Worm (Caenorhabditis elegans): Measurements from ENCODE around the gene F55G1.1.
A peak's percentile ranks its signal among the peaks of the same experiment; 100 is the strongest.

F55G1.1 gene

DNA sequence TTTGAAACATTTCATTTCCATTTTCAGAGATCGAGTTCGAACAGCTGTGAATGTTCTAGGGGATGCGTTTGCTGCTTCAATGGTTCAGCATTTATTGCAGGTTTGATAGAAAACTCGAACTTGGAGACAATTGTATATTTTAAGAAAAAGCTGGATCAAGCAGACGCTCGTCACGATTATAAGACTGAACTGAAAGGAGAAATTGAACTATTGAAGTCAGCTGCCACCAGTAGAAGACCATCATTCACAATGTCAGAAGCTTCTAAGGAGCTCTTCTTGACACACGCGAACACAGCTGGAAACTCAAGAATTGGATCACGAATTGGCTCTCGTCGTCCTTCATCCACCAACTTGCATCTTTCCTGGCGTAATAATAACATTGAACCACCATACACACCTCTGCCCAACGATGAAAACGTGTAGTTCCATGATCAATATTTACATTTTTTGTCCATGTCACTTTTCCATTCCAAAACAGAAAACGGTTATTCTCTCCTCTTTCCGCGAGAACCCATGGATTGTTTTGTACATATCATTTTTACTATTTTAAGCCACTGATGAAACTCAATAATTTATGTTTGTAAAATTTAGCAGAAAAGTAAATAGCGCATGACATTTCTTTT lies 14.4 kb downstream of the F55G1.1 start (continued):
- TF ChIP-seq ztf-18 (tag; optimal IDR thresholded peaks at IDR 0.05) (no peak), F33H1.4 (GFP tag; IDR thresholded peaks at IDR 0.05) (peak; percentile 20; the same call in 1 of the 2 replicates), aptf-2 (GFP tag; conservative IDR thresholded peaks at IDR 0.05) (no peak), lsl-1 (GFP tag; optimal IDR thresholded peaks at IDR 0.05) (peak; percentile 11), B0019.2 (GFP tag; conservative IDR thresholded peaks at IDR 0.05) (no peak), lin-40 (tag; optimal IDR thresholded peaks at IDR 0.05) (peak; percentile 35), fkh-3 (tag; optimal IDR thresholded peaks at IDR 0.05) (no peak), ceh-58 (GFP tag; IDR thresholded peaks at IDR 0.05) (no peak), lsy-27 (tag; optimal IDR thresholded peaks at IDR 0.05; ENCODE audit: borderline replicate concordance, insufficient read depth) (no peak), hmg-1.2 (GFP tag; IDR thresholded peaks at IDR 0.05) (peak; percentile 50), dpl-1 (GFP tag; optimal IDR thresholded peaks at IDR 0.05) (no peak), F39B2.1 (GFP tag; IDR thresholded peaks at IDR 0.05) (0 out of 2 replicates have a peak, but pooled peaks have one; percentile 40), snpc-4 (GFP tag; optimal IDR thresholded peaks at IDR 0.05) (no peak), snpc-4 (tag; optimal IDR thresholded peaks at IDR 0.05) (peak in 2 of 4 experiments; percentile 35 to 47), T07F8.4 (tag; optimal IDR thresholded peaks at IDR 0.05) (no peak), lin-54 (GFP tag; optimal IDR thresholded peaks at IDR 0.05) (peak; percentile 49), Y95B8A.8 (GFP tag; IDR thresholded peaks at IDR 0.05) (peak; percentile 73), D2030.7 (GFP tag; IDR thresholded peaks at IDR 0.05) (peak; percentile 34; the same call in 1 of the 2 replicates), snpc-3.4 (tag; optimal IDR thresholded peaks at IDR 0.05) (peak; percentile 64), ZK185.1 (tag; optimal IDR thresholded peaks at IDR 0.05; ENCODE audit: poor library complexity, severe bottlenecking) (peak; percentile 67), attf-6 (GFP tag; IDR thresholded peaks at IDR 0.05) (peak; percentile 50), nhr-90 (tag; optimal IDR thresholded peaks at IDR 0.05) (peak; percentile 38), ceh-100 (GFP tag; IDR thresholded peaks at IDR 0.05) (no peak), rec-8 (tag; optimal IDR thresholded peaks at IDR 0.05) (peak in 1 of 2 experiments; percentile 18), ztf-3 (GFP tag; optimal IDR thresholded peaks at IDR 0.05) (no peak), hsf-1 (GFP tag; IDR thresholded peaks at IDR 0.05) (peak; percentile 67), F55B11.4 (tag; optimal IDR thresholded peaks at IDR 0.05; ENCODE audit: borderline replicate concordance, insufficient read depth) (no peak), K11D2.4 (GFP tag; IDR thresholded peaks at IDR 0.05) (no peak), nfya-1 (tag; optimal IDR thresholded peaks at IDR 0.05; ENCODE audit: borderline replicate concordance, insufficient read depth) (no peak), hrde-1 (tag; optimal IDR thresholded peaks at IDR 0.05; ENCODE audit: borderline replicate concordance) (peak; percentile 78), B0261.1 (tag; optimal IDR thresholded peaks at IDR 0.05) (no peak), pha-4 (tag; optimal IDR thresholded peaks at IDR 0.05) (peak; percentile 36), egl-44 (GFP tag; IDR thresholded peaks at IDR 0.05) (no peak), ccch-3 (GFP tag; optimal IDR thresholded peaks at IDR 0.05) (no peak), pbrm-1 (GFP tag; IDR thresholded peaks at IDR 0.05) (peak; percentile 61; the same call in 1 of the 2 replicates), nhr-179 (tag; optimal IDR thresholded peaks at IDR 0.05) (no peak), ztf-25 (GFP tag; IDR thresholded peaks at IDR 0.05) (no peak), madf-8 (GFP tag; conservative IDR thresholded peaks at IDR 0.05) (no peak), ceh-27 (GFP tag; optimal IDR thresholded peaks at IDR 0.05) (no peak), ets-4 (GFP tag; optimal IDR thresholded peaks at IDR 0.05) (no peak), T26A5.8 (tag; optimal IDR thresholded peaks at IDR 0.05) (peak; percentile 68), attf-5 (GFP tag; optimal IDR thresholded peaks at IDR 0.05) (peak; percentile 1), gei-17 (GFP tag; optimal IDR thresholded peaks at IDR 0.05) (no peak), ceh-91 (GFP tag; IDR thresholded peaks at IDR 0.05) (no peak), snpc-1.3 (tag; optimal IDR thresholded peaks at IDR 0.05; ENCODE audit: insufficient read depth) (peak; percentile 78), F57A8.1 (GFP tag; optimal IDR thresholded peaks at IDR 0.05) (no peak)

All from whole organism, young adult.